1 fruit fly cellular context compared by ENCODE assay signal in genomic region chrX:4908926-4909432, dm6.
A peak's percentile ranks its signal among the peaks of the same experiment; 100 is the strongest.
TF ChIP-seq lines count a peak whose summit lies in the region.

TSS of gene CG32772 (plus strand) at chrX:4909102.

TF ChIP-seq in whole organism, embryonic, 481 proteins besides CTCF, POLR2A, EP300 and RAD21 (continued from another document):
- TF ChIP-seq CG1832 (GFP tag; optimal IDR thresholded peaks at IDR 0.05; lab: Kevin White, UChicago) (peak; percentile 62), Dp (GFP tag; optimal IDR thresholded peaks at IDR 0.05; lab: Kevin White, UChicago) (peak; percentile 89), Doc2 (GFP tag; IDR thresholded peaks at IDR 0.05; lab: Robert Waterston, UW) (no peak), NFAT (GFP tag; IDR thresholded peaks at IDR 0.05; lab: Robert Waterston, UW) (no peak), inv (GFP tag; IDR thresholded peaks at IDR 0.05; lab: Robert Waterston, UW; ENCODE audit: partially characterized antibody) (peak; percentile 67), corto (GFP tag; optimal IDR thresholded peaks at IDR 0.05; lab: Kevin White, UChicago) (peak; percentile 70), lbe (GFP tag; optimal IDR thresholded peaks at IDR 0.05; lab: Kevin White, UChicago) (peak; percentile 85), CG10543 (GFP tag; optimal IDR thresholded peaks at IDR 0.05; lab: Kevin White, UChicago) (peak; percentile 16), otp (GFP tag; IDR thresholded peaks at IDR 0.05; lab: Robert Waterston, UW) (peak; percentile 26; the same call in 1 of the 3 replicates), CG2129 (GFP tag; IDR thresholded peaks at IDR 0.05; lab: Robert Waterston, UW; ENCODE audit: partially characterized antibody) (peak; percentile 25; the same call in 1 of the 2 replicates), CG34224 (GFP tag; IDR thresholded peaks at IDR 0.05; lab: Robert Waterston, UW; ENCODE audit: partially characterized antibody) (peak; percentile 81)
